Fruit fly (Drosophila melanogaster): ENCODE data around the gene CG10713.

Gene CG10713

DNA sequence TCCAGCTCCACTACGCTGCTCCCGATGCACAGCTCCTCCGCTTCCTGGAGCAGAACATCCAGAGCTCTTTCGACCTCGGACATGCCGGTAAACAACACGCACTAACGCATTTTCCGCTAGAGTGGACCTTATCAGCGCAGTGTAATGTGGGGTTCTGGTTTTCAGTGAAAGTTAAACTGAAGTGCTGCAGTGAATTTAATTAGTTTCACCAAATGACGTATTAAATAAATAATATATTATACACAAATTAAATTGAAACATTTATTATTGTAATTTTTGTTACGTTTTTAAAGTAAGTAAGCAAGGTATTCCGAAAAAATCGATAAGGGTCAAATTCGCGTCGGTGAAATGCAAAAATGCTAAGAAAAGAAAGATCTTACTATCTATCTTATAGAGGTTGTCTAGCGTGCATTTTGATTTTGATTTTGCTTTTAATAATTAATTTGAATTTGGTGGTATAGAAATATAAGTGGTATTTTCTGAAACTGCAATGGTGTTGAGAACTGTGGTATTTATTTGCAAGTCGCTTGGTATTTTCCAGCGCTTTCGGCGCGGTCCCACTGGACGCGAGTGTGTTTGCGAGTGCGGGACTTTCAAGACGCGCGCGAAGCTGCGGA is 15.3 kb upstream of the CG10713 start, which contains the start of the genes JMJD7 and CG10738 (continued):
- TF ChIP-seq sima (GFP tag; optimal IDR thresholded peaks at IDR 0.05), result no peak
- peak; percentile 63; the same call in 2 of the 3 replicates for TF ChIP-seq CG14050 (GFP tag; IDR thresholded peaks at IDR 0.05)
- peak; percentile 29 for TF ChIP-seq CG4854 (GFP tag; optimal IDR thresholded peaks at IDR 0.05)
- TF ChIP-seq Hmx (GFP tag; optimal IDR thresholded peaks at IDR 0.05), result no peak
- TF ChIP-seq CG4360 (GFP tag; IDR thresholded peaks at IDR 0.05), result no peak
- TF ChIP-seq CG7839 (tag; optimal IDR thresholded peaks at IDR 0.05), result peak; percentile 11
- TF ChIP-seq CG3838 (GFP tag; optimal IDR thresholded peaks at IDR 0.05), result no peak
- peak; percentile 58 for TF ChIP-seq CG30020 (tag; optimal IDR thresholded peaks at IDR 0.05)
- TF ChIP-seq slbo (GFP tag; IDR thresholded peaks at IDR 0.05), result peak; percentile 80
- no peak for TF ChIP-seq prd (optimal IDR thresholded peaks at IDR 0.05)
- TF ChIP-seq prd (GFP tag; IDR thresholded peaks at IDR 0.05), result peak; percentile 64
- TF ChIP-seq nau (GFP tag; optimal IDR thresholded peaks at IDR 0.05), result no peak
- TF ChIP-seq CG10431 (GFP tag; optimal IDR thresholded peaks at IDR 0.05), result no peak
- no peak for TF ChIP-seq CrebB (tag; optimal IDR thresholded peaks at IDR 0.05)
- no peak for TF ChIP-seq Eip74EF (GFP tag; optimal IDR thresholded peaks at IDR 0.05)
- no peak for TF ChIP-seq CG2202 (tag; optimal IDR thresholded peaks at IDR 0.05)
- TF ChIP-seq Dad (GFP tag; optimal IDR thresholded peaks at IDR 0.05), result no peak
- TF ChIP-seq Lpt (GFP tag; optimal IDR thresholded peaks at IDR 0.05), result no peak
- TF ChIP-seq CG17385 (GFP tag; optimal IDR thresholded peaks at IDR 0.05), result no peak
- peak; percentile 24 for TF ChIP-seq CG18619 (GFP tag; optimal IDR thresholded peaks at IDR 0.05)
- TF ChIP-seq CG17359 (tag; optimal IDR thresholded peaks at IDR 0.05), result peak; percentile 56
- no peak for TF ChIP-seq gt (GFP tag; IDR thresholded peaks at IDR 0.05)
- peak; percentile 58; the same call in 1 of the 2 replicates for TF ChIP-seq Awh (GFP tag; IDR thresholded peaks at IDR 0.05)
- peak; percentile 45 for TF ChIP-seq CG2120 (GFP tag; optimal IDR thresholded peaks at IDR 0.05)
- peak; percentile 74 for TF ChIP-seq Max (GFP tag; optimal IDR thresholded peaks at IDR 0.05)
- TF ChIP-seq salm (tag; optimal IDR thresholded peaks at IDR 0.05), result no peak
- peak; percentile 84 for TF ChIP-seq CG14710 (tag; optimal IDR thresholded peaks at IDR 0.05)
- TF ChIP-seq gce (GFP tag; IDR thresholded peaks at IDR 0.05), result peak; percentile 38; the same call in 1 of the 3 replicates
- TF ChIP-seq CG10979 (tag; optimal IDR thresholded peaks at IDR 0.05), result peak; percentile 31
- 0 out of 2 replicates have a peak, but pooled peaks have one; percentile 12 for TF ChIP-seq GATAe (GFP tag; conservative IDR thresholded peaks at IDR 0.05)
- peak in 1 of 2 experiments; percentile 15 for TF ChIP-seq dpn (GFP tag; optimal IDR thresholded peaks at IDR 0.05)
- TF ChIP-seq Sry-β (GFP tag; optimal IDR thresholded peaks at IDR 0.05), result peak; percentile 32
- TF ChIP-seq CHES-1-like (GFP tag; optimal IDR thresholded peaks at IDR 0.05), result no peak
- TF ChIP-seq ro (GFP tag; IDR thresholded peaks at IDR 0.05), result 0 out of 2 replicates have a peak, but pooled peaks have one; percentile 16
- no peak for TF ChIP-seq unc-4 (GFP tag; IDR thresholded peaks at IDR 0.05; ENCODE audit: partially characterized antibody)
- no peak for TF ChIP-seq CG10462 (GFP tag; optimal IDR thresholded peaks at IDR 0.05)
- TF ChIP-seq sc (optimal IDR thresholded peaks at IDR 0.05), result no peak
- TF ChIP-seq sc (GFP tag; optimal IDR thresholded peaks at IDR 0.05), result no peak
- no peak for TF ChIP-seq emc (GFP tag; optimal IDR thresholded peaks at IDR 0.05)
- TF ChIP-seq CG3065 (GFP tag; optimal IDR thresholded peaks at IDR 0.05), result no peak
- no peak for TF ChIP-seq Hey (tag; optimal IDR thresholded peaks at IDR 0.05)
- TF ChIP-seq CG7745 (tag; optimal IDR thresholded peaks at IDR 0.05), result no peak
- TF ChIP-seq Atf6 (GFP tag; IDR thresholded peaks at IDR 0.05), result peak; percentile 85
- TF ChIP-seq Ptx1 (GFP tag; IDR thresholded peaks at IDR 0.05), result peak; percentile 63
- no peak for TF ChIP-seq ac (GFP tag; optimal IDR thresholded peaks at IDR 0.05)
- TF ChIP-seq Blimp-1 (GFP tag; optimal IDR thresholded peaks at IDR 0.05), result peak; percentile 80
- no peak for TF ChIP-seq Abd-B (GFP tag; optimal IDR thresholded peaks at IDR 0.05)
- peak; percentile 87 for TF ChIP-seq CG10543 (GFP tag; optimal IDR thresholded peaks at IDR 0.05)
- peak; percentile 82 for TF ChIP-seq Fer1 (GFP tag; optimal IDR thresholded peaks at IDR 0.05)
- no peak for TF ChIP-seq Trl (optimal IDR thresholded peaks at IDR 0.05)
- peak; percentile 11 for TF ChIP-seq Trl (GFP tag; optimal IDR thresholded peaks at IDR 0.05)
